Fruit fly (Drosophila melanogaster) whole organism, pupa: Measurements from ENCODE around the gene fok.

Experiments used
- CG10348 ChIP-seq: fragments of 200-800 bp; sonication (Bioruptor generic); IDR thresholded peaks from 2 replicates; pipeline ENCODE4 v1.3.6; 2022; ENCODE audit warnings: missing biosample characterization, missing genetic modification characterization
- CG12605 ChIP-seq: fragments of 200-800 bp; sonication (Bioruptor generic); IDR thresholded peaks from 2 replicates; pipeline ENCODE4 v1.3.6; 2022; ENCODE audit warnings: missing biosample characterization, missing genetic modification characterization
- CG13204 ChIP-seq: fragments of 200-800 bp; sonication (Bioruptor generic); optimal IDR thresholded peaks from 2 replicates; lab custom pipeline; 2018; ENCODE audit warnings: missing biosample characterization, mild to moderate bottlenecking, missing genetic modification characterization, moderate library complexity
- CG14655 ChIP-seq: fragments of 200-800 bp; sonication (Bioruptor generic); optimal IDR thresholded peaks from 3 replicates; lab custom pipeline; 2017; ENCODE audit warnings: mild to moderate bottlenecking, missing biosample characterization, missing genetic modification reagents, missing genetic modification characterization
- CG15710 ChIP-seq: fragments of 200-800 bp; sonication (Bioruptor generic); optimal IDR thresholded peaks from 2 replicates; lab custom pipeline; 2018; ENCODE audit warnings: missing biosample characterization, mild to moderate bottlenecking, missing genetic modification characterization, moderate library complexity
- CG17806 ChIP-seq: fragments of 200-800 bp; sonication (Bioruptor generic); optimal IDR thresholded peaks from 2 replicates; lab custom pipeline; 2018; ENCODE audit warnings: missing biosample characterization, mild to moderate bottlenecking, missing genetic modification characterization, moderate library complexity
- CG32121 ChIP-seq: fragments of 200-800 bp; sonication (Bioruptor generic); IDR thresholded peaks from 2 replicates; pipeline ENCODE4 v1.3.6; 2022; ENCODE audit warnings: missing biosample characterization, missing genetic modification characterization
- CG34367 ChIP-seq: fragments of 200-800 bp; sonication (Bioruptor generic); optimal IDR thresholded peaks from 2 replicates; lab custom pipeline; 2018; ENCODE audit warnings: missing biosample characterization, mild to moderate bottlenecking, missing genetic modification characterization
- CG4496 ChIP-seq: fragments of 200-800 bp; sonication (Bioruptor generic); IDR thresholded peaks from 3 replicates; pipeline ENCODE4 v1.3.6; 2022; ENCODE audit warnings: missing biosample characterization, missing genetic modification characterization
- CG8159 ChIP-seq: fragments of 200-800 bp; sonication (Bioruptor generic); optimal IDR thresholded peaks from 3 replicates; lab custom pipeline; 2018; ENCODE audit warnings: missing biosample characterization, mild to moderate bottlenecking, missing genetic modification characterization, moderate library complexity
- CG8301 ChIP-seq: fragments of 200-800 bp; sonication (Bioruptor generic); optimal IDR thresholded peaks from 2 replicates; lab custom pipeline; 2018; ENCODE audit warnings: missing biosample characterization, mild to moderate bottlenecking, missing genetic modification characterization
- CG9948 ChIP-seq: fragments of 200-800 bp; sonication (Bioruptor generic); optimal IDR thresholded peaks from 2 replicates; lab custom pipeline; 2018; ENCODE audit warnings: missing biosample characterization, mild to moderate bottlenecking, missing genetic modification characterization, moderate library complexity
- D1 ChIP-seq: fragments of 200-800 bp; sonication (Bioruptor generic); optimal IDR thresholded peaks from 2 replicates; lab custom pipeline; 2018; ENCODE audit warnings: missing biosample characterization, mild to moderate bottlenecking, missing genetic modification characterization, moderate library complexity
- EcR ChIP-seq: fragments of 200-800 bp; sonication (Bioruptor generic); optimal IDR thresholded peaks from 3 replicates; lab custom pipeline; 2019; ENCODE audit warnings: missing biosample characterization, missing genetic modification characterization, mild to moderate bottlenecking, moderate library complexity, missing genetic modification reagents
- Ets98B ChIP-seq: fragments of 200-800 bp; sonication (Bioruptor generic); IDR thresholded peaks from 2 replicates; pipeline ENCODE4 v1.3.6; 2022; ENCODE audit warnings: missing biosample characterization, missing genetic modification characterization
- Pif1A ChIP-seq: fragments of 200-800 bp; sonication (Bioruptor generic); optimal IDR thresholded peaks from 3 replicates; lab custom pipeline; 2016; ENCODE audit warnings: missing biosample characterization, missing genetic modification characterization
- Pif1B ChIP-seq: fragments of 200-800 bp; sonication (Bioruptor generic); optimal IDR thresholded peaks from 3 replicates; lab custom pipeline; 2016; ENCODE audit warnings: missing biosample characterization, missing genetic modification characterization
- Snoo ChIP-seq: fragments of 200-800 bp; sonication (Bioruptor generic); optimal IDR thresholded peaks from 3 replicates; lab custom pipeline; 2017; ENCODE audit warnings: missing biosample characterization, mild to moderate bottlenecking, missing genetic modification characterization, inconsistent platforms
- fd96Ca ChIP-seq: fragments of 200-800 bp; sonication (Bioruptor generic); IDR thresholded peaks from 3 replicates; pipeline ENCODE4 v1.3.6; 2022; ENCODE audit warnings: missing biosample characterization, missing genetic modification characterization
- gl ChIP-seq: fragments of 200-800 bp; sonication (Bioruptor generic); optimal IDR thresholded peaks from 2 replicates; lab custom pipeline; 2018; ENCODE audit warnings: missing biosample characterization, mild to moderate bottlenecking, missing genetic modification characterization
- rn ChIP-seq: fragments of 200-800 bp; sonication (Bioruptor generic); IDR thresholded peaks from 2 replicates; pipeline ENCODE4 v1.3.6; 2022; ENCODE audit warnings: missing biosample characterization, missing genetic modification characterization

The fok gene

dm6 chr2L:20084785-20085555, at the start of gene fok:
Gene fok (minus strand): TSS chr2L:20085070.
- TF ChIP-seq CG10348: peak; percentile 88
- peak; percentile 91 for TF ChIP-seq CG13204
- TF ChIP-seq gl (tag; lab: Kevin White, UChicago): peak; percentile 92
- peak; percentile 85 for TF ChIP-seq rn (GFP tag; lab: Robert Waterston, UW)
- peak; percentile 91 for TF ChIP-seq CG4496 (GFP tag; lab: Robert Waterston, UW)
- TF ChIP-seq CG8301: peak; percentile 97
- peak; percentile 98 for TF ChIP-seq Pif1B (GFP tag; lab: Kevin White, UChicago)
- peak; percentile 95 for TF ChIP-seq CG12605
- TF ChIP-seq CG15710 (tag; lab: Kevin White, UChicago): peak; percentile 97
- TF ChIP-seq Ets98B: peak; percentile 95
- TF ChIP-seq CG17806 (tag; lab: Kevin White, UChicago): peak; percentile 96
- TF ChIP-seq CG34367 (tag; lab: Kevin White, UChicago): peak; percentile 94
- TF ChIP-seq fd96Ca (GFP tag; lab: Robert Waterston, UW): peak; percentile 96
- peak; percentile 98 for TF ChIP-seq CG8159 (tag; lab: Kevin White, UChicago)
- peak; percentile 97 for TF ChIP-seq D1
- TF ChIP-seq Pif1A (GFP tag; lab: Kevin White, UChicago): peak; percentile 99
- TF ChIP-seq CG32121 (GFP tag; lab: Robert Waterston, UW): peak; percentile 98
- TF ChIP-seq CG9948: peak; percentile 96
- peak; percentile 95 for TF ChIP-seq EcR (GFP tag; lab: Kevin White, UChicago)
- TF ChIP-seq CG14655 (GFP tag; lab: Kevin White, UChicago): peak; percentile 97
- peak; percentile 97 for TF ChIP-seq Snoo

DNA sequence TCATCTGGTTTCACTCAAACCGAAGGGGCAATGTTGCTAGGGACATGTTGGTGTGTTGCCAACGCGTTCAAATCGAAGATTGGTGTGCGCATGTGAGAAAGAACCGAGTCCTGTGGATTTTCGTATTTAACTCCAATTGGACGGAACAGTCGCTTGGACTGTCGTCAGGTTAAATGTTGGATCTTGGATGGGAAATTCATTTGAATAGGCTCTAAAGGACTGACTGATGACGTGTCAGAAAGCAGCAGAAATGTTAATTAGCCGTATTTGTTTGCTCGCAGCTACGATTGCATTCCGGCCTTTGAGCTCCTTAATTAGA, 36.3 kb upstream of the fok start:
- TF ChIP-seq CG13204 (no peak), rn (GFP tag; lab: Robert Waterston, UW) (no peak), CG14655 (GFP tag; lab: Kevin White, UChicago) (no peak), CG15710 (tag; lab: Kevin White, UChicago) (no peak), CG12605 (no peak), Ets98B (no peak), Pif1B (GFP tag; lab: Kevin White, UChicago) (no peak), CG4496 (GFP tag; lab: Robert Waterston, UW) (no peak), CG17806 (tag; lab: Kevin White, UChicago) (no peak), CG8301 (no peak), Snoo (no peak), D1 (no peak), CG32121 (GFP tag; lab: Robert Waterston, UW) (no peak), CG8159 (tag; lab: Kevin White, UChicago) (no peak), CG10348 (no peak)

dm6 chr2L:20120388-20121232, 35.7 kb upstream of the fok start:
- TF ChIP-seq gl (tag; lab: Kevin White, UChicago) (peak; percentile 9), CG32121 (GFP tag; lab: Robert Waterston, UW) (peak; percentile 50; the same call in 1 of the 2 replicates), fd96Ca (GFP tag; lab: Robert Waterston, UW) (peak; percentile 51; the same call in 2 of the 3 replicates), rn (GFP tag; lab: Robert Waterston, UW) (peak; percentile 61), CG14655 (GFP tag; lab: Kevin White, UChicago) (peak; percentile 74), CG4496 (GFP tag; lab: Robert Waterston, UW) (no peak; the same call in 1 of the 3 replicates), CG13204 (no peak), CG8301 (peak; percentile 70), Pif1A (GFP tag; lab: Kevin White, UChicago) (no peak), CG8159 (tag; lab: Kevin White, UChicago) (peak; percentile 66), EcR (GFP tag; lab: Kevin White, UChicago) (no peak), CG17806 (tag; lab: Kevin White, UChicago) (peak; percentile 44), Snoo (peak; percentile 32), CG15710 (tag; lab: Kevin White, UChicago) (peak; percentile 68), CG10348 (no peak), CG34367 (tag; lab: Kevin White, UChicago) (peak; percentile 48), CG12605 (peak; percentile 38), D1 (no peak), Pif1B (GFP tag; lab: Kevin White, UChicago) (peak; percentile 55), CG9948 (peak; percentile 57), Ets98B (no peak; the same call in 1 of the 2 replicates)

- no peak for TF ChIP-seq CG12605
- TF ChIP-seq Snoo: no peak
- no peak for TF ChIP-seq D1
- TF ChIP-seq CG32121 (GFP tag; lab: Robert Waterston, UW): no peak
- TF ChIP-seq rn (GFP tag; lab: Robert Waterston, UW): no peak
- no peak for TF ChIP-seq CG8159 (tag; lab: Kevin White, UChicago)
- no peak for TF ChIP-seq CG9948
- TF ChIP-seq CG15710 (tag; lab: Kevin White, UChicago): no peak
- TF ChIP-seq CG8301: no peak
- no peak for TF ChIP-seq CG10348
- no peak for TF ChIP-seq fd96Ca (GFP tag; lab: Robert Waterston, UW)
- no peak for TF ChIP-seq Pif1A (GFP tag; lab: Kevin White, UChicago)
- no peak for TF ChIP-seq Ets98B
- no peak for TF ChIP-seq CG34367 (tag; lab: Kevin White, UChicago)
- TF ChIP-seq Pif1B (GFP tag; lab: Kevin White, UChicago): no peak
- TF ChIP-seq CG4496 (GFP tag; lab: Robert Waterston, UW): no peak
These were observed 32.9 kb upstream of the fok start for dm6 chr2L:20117752-20118151.

- no peak for TF ChIP-seq CG10348
- TF ChIP-seq CG9948: no peak
- no peak for TF ChIP-seq CG8301
- TF ChIP-seq CG17806 (tag; lab: Kevin White, UChicago): no peak
- TF ChIP-seq fd96Ca (GFP tag; lab: Robert Waterston, UW): no peak
- no peak for TF ChIP-seq rn (GFP tag; lab: Robert Waterston, UW)
- TF ChIP-seq CG13204: no peak
- no peak for TF ChIP-seq CG4496 (GFP tag; lab: Robert Waterston, UW)
- TF ChIP-seq D1: no peak
- TF ChIP-seq CG32121 (GFP tag; lab: Robert Waterston, UW): no peak
- no peak for TF ChIP-seq Pif1A (GFP tag; lab: Kevin White, UChicago)
- TF ChIP-seq Pif1B (GFP tag; lab: Kevin White, UChicago): no peak
- no peak for TF ChIP-seq CG14655 (GFP tag; lab: Kevin White, UChicago)
- TF ChIP-seq, all 21 proteins: peak for 0
These were observed 31.0 kb upstream of the fok start for dm6 chr2L:20115865-20116264.
